Worm (Caenorhabditis elegans) whole organism, dauer: ENCODE data around the gene C33F10.14.

Experiments used
- unc-62 ChIP-seq: sonication (generic microtip); optimal IDR thresholded peaks from 2 replicates; lab custom pipeline; 2017; ENCODE audit warnings: missing biosample characterization, missing genetic modification reagents, missing genetic modification characterization

Gene C33F10.14

DNA sequence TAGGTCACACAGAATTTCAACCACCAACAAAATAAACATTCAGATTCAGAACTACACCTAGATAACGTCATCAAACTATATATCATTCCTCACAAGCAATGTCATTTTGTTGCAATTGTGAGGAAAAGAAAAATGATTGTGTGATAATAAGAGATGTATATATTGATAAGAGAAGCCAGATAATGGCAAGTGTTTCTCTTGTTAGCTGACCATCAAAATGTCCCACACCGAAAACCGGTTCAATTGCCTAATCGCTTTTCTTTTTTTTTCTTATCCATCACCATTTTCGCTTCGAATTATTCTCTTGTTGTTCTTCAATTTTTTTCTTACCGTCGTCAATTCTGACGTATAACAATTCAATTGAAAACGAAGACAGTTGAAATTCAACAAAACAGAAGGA, 24.7 kb upstream of the C33F10.14 start:
- TF ChIP-seq unc-62, result no peak

DNA sequence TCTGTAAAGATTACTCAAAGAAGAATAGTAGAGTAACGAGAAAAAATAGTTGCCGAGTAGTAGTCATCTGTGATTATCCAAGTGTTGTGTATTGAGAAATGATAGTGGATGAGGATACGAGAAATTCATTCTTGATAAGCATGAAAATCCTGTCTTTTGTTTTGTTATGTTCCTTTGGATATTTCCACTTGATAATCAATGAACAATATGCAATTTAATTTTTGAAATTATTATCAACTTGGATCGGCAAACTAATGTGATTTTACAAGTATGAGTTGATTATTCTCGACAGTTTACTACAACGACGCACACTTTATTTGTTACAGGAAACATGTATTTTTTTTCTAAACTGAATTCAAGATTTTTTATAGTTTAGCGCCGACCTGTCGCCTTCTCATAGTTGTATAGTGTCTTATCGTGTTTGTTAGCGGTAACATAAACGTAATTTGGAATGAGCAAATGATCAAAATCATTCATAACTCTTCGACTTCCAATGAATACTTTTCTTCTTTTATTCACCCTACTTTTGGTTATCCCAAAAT, 23.2 kb upstream of the C33F10.14 start, which contains the start of the genes F26G1.9 and F26G1.10:
TSS of gene F26G1.9 (minus strand) at position 101 of the 542 bp plus-strand sequence.
TSS of gene F26G1.10 (plus strand) at position 492 of the 542 bp plus-strand sequence.
- no peak for TF ChIP-seq unc-62

DNA sequence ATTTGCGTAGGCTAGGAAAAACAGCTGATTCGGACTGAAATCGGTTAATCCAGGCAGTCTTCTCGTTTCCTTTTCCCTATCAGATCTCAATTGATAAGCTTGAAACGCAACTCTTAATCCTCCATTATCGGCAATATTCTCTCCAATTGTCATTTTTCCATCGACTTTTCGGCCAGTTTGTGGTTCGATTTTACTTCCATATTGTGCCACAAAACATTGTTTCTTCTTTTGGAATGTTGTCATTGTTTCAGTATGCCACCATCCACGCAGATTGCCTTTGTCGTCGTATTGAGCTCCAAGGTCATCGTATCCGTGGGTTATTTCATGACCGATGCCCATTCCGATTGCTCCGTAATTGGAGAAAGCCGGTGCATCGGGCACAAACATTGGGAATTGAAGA, 21.4 kb upstream of the C33F10.14 start:
- no peak for TF ChIP-seq unc-62

DNA sequence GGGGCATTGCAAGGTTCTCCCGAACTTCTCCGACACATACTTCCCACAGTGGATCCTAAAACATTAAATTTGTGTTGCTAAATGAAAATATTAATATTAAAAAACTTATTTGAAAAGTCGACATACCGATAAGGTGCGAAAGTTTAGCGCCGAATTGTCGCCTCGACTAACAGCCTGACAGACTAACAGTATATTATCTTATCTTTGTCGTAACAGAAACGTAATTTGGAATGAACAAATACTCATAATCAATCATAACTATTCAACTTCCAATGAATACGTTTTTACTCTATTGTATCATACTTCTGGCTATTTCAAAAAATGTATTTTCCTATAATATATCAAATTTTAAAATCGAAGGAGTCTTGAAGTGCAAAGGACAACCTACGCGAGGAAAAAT, 20.2 kb upstream of the C33F10.14 start, which contains the start of gene F26G1.11:
TSS of gene F26G1.11 (plus strand) at position 205 of the 400 bp plus-strand sequence.
- TF ChIP-seq unc-62, result no peak

DNA sequence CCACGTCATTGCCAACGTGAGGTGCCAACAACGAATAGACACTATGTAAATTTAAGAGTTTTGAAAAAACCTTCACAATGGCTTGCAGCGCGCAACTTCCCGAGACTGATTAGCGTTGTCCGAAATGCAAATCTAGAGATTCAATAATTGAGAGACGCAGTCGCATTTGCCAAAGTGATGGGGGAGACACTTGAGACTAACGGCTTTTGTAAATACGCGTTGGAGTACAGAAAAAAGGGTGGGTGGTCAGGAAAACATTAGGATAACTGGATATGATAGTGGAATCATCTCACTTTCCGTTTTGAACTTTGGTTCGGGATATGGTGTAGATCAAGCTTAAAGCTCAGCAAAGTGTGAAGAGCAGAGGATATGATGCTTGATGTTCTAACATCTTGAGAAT, 17.4 kb upstream of the C33F10.14 start:
- no peak for TF ChIP-seq unc-62

DNA sequence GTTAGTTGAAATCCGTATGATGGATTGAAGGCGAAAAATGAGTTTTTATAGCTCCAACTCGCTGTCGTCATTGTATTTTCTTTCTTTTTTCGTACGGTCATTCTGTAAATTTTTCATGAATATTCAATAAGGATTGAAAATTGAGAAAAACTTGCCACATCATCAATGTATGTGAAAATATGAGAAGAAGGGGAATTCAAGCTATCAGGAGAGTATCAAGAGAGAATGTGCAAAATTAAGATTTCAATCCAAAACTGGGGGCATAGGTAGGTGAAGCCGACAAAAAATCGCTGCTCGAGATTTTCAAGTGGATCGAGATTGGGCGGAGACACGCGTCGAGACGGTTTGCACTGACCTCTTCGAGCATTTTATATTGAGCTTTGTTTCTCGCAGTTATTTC, 12.7 kb upstream of the C33F10.14 start, which contains the start of gene nep-12:
TSS of gene nep-12 (minus strand) at position 101 of the 400 bp plus-strand sequence.
- TF ChIP-seq unc-62, result no peak

DNA sequence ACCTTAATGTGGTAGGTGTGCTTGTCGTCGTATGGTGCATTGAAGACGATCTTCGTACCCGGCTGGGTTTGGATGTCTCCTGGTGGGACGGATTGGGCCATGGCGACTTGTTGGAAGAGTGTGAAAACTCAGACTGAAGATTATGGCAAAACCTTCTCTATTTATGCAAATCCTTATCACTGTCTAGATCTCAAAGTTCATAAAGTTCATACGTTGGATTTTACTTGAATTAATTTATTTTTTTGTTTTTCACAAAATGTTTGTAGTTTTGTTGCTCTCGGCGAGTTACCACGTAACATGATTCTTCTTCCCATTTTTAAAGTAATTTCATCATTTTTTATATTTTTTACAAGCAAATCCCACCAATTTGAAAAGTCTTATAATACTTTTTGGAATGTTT, 11.0 kb upstream of the C33F10.14 start, which contains the start of gene msp-3:
TSS of gene msp-3 (minus strand) at position 101 of the 400 bp plus-strand sequence.
- TF ChIP-seq unc-62, result no peak

DNA sequence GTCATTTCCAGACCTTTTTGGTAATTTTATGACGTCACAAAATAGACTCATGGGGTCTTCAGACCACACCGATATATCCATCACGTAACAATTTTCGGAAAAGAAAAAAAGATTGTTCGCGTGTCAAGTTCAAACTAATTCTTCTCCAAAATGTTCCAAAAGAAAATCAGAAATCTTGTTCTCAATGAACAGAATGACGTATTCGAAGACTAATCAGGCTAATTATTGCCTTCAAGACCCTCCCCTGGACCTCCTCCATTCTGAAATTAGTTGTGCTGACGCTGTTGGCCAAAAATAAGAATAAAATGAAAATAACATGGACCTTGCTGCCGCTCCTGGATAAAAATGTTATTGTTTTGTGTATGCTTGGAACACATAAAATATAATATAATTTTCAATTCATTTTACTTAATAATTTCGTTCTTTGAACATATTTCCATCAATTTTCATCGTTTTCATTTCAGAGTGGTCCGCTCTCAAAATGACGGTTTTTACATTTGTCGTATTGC, 7.3 kb upstream of the C33F10.14 start, which contains the start of gene F26G1.15:
TSS of gene F26G1.15 (plus strand) at position 459 of the 509 bp plus-strand sequence.
- no peak for TF ChIP-seq unc-62

DNA sequence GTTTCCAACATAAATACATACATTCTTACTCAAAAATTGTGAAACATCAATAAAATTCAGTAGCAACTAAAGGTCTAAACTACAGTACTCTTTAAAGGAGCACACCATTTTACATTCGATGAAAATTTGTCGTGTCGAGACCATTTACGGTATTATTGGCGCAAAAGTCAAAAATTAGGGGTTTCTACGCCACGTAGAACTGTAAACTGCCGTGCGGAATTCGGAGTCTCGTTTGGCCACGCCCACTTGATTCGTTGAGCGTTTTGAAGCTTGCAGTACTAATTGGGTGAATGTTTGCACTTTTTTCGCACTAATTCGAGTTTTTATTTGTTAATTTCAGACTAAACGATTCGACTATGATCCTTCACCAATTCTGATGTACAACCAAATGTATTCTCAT, 6.5 kb upstream of the C33F10.14 start:
- TF ChIP-seq unc-62, result no peak

DNA sequence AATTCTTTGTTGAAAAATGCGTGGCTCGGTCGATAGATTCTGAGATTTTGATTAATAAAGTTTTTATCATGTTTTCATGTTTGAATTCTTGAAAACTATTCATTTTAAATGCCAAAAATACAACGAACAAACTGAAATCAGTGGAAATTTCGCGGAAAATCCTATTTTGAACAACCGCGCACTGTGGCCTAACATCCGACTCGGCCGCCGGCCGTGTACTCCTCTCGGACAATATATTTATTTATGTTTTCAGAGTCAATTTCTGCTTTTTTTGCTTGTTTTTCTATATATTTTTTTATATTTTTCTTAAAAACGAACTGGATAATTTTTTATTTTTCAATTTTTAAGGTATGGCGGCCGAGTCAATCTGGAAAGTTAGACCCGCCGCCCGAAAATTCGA, 5.9 kb upstream of the C33F10.14 start, which contains the start of gene F26G1.1:
TSS of gene F26G1.1 (plus strand) at position 347 of the 400 bp plus-strand sequence.
- no peak for TF ChIP-seq unc-62

DNA sequence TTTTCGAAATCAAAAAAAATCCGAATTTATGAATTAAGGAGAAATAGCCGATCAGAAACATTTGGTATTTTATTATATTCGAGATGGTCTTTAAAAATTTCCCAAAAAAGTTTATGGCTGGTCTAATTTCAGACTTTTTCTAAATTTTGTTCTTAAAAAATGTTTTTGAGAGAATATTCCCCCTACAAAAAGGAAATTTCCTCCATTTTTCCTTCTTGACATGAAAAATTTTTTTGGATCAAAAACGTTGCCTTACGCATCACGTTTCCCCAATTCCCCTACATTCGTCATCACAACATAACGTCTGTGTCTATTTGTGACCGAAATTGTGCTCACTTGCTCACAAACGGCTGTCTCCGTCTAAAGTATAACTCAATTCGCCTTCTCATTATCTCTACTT, 3.9 kb upstream of the C33F10.14 start:
- TF ChIP-seq unc-62, result no peak

DNA sequence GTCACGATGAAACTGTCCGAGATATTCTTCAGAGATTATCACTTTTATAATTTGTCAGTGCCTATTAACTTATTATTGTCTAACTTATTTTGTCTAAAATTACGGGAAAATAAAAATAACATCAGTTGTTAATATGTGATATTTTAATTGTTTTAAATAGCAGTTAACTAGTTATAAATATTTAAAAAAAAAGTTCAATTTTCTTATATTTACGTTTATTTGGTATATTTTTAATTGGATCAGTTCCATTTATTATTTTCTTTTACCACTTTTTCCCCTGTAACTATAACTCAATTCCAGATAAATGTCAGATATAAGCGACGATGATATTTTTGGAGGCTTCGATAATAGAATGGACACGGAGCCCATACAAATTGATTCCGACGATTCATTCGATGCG, 1.7 kb upstream of the C33F10.14 start, which contains the start of gene C33F10.4:
TSS of gene C33F10.4 (plus strand) at position 301 of the 400 bp plus-strand sequence.
- no peak for TF ChIP-seq unc-62

DNA sequence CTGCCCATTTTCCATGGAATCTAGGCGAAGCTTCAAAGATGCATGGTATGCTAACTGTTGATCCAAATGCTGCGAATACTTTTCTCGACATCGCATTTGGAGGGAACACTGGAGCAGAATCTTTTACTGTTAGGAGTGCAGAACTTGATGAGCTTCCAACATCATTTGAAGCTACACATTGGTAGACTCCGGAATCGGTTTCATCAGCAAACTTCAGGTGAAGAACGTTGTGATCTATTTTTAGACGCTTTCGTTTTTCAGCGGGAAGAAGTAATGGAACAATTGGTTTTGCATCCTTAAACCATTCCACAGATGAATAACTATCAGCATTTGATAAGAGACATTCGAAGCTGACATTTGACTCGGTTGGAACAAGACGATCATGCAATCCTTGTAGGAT, 3.4 kb downstream of the C33F10.14 start:
- no peak for TF ChIP-seq unc-62

DNA sequence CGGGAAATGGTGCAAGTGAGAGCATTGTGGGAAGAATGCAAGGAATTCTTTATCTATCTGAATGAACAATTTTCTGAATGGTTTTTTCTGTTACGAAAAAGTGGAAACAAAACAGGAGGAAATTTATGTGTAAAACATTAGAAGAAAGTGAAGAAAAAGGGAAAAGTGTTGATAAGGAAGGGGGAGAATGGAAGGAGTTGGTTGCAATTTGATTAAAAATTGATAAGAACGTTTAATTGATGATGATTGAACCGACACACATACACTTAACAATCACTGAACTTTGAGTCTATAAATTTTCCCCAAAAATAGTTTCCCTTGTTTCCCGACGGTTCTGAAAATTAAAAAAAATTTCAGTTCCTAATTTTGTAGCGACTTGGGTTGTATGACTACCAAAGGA, 5.7 kb downstream of the C33F10.14 start:
- TF ChIP-seq unc-62, result no peak

DNA sequence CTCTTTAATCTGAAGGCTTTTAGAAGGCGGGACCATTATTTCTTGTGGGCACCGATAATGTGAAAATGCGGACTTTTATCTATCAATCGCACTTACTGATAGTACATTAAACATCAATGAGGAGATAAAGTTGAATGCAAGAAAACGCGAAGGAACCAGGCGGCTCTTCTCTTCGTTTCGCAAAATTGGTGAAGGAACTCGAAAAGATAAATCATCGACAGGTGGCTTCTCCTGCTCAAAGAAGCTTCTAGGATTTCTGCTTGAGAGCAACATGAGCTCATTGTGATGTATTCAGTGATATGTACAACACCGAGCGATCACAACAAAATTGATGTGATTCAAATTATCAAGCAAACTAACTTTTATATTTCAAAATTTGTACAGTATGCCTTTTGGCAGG, 8.6 kb downstream of the C33F10.14 start:
- TF ChIP-seq unc-62, result no peak

DNA sequence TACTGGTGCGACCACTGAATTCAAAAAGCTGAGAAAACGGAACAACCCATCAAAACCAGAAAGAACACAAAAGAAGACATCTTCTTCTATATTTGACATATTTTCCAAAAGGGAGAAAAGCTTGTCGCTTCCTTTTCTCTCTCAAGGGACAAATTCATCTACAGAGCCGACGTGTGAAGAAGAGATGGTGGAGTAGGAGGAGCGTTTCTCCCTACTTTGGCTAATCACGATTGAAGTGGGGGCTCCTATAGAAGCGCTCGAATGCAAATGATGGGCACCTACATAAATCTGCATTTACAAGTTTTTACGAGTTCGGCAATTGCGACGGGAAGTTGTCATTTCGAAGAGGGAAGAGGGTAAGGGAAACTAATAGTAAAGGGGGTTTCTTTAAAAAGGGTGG, 9.1 kb downstream of the C33F10.14 start:
- TF ChIP-seq unc-62, result no peak

DNA sequence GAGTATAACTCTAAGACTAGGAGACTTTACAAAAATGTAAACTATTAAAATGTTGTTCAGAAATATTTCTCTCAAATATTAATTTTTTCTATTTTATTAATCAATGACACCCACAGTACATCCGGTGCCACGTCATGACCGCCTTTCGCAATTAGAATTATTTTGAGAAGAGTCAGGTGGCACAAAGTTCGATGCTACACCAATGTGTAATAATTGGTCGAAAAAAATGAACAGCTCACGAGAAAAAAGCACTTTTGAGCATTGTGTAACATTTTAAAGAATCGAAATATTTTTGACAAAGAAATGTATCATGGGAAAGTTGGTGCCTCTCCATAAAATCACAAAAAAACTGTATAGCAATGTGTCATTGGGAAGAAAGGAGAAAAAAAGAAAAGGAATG, 9.6 kb downstream of the C33F10.14 start:
- no peak for TF ChIP-seq unc-62

DNA sequence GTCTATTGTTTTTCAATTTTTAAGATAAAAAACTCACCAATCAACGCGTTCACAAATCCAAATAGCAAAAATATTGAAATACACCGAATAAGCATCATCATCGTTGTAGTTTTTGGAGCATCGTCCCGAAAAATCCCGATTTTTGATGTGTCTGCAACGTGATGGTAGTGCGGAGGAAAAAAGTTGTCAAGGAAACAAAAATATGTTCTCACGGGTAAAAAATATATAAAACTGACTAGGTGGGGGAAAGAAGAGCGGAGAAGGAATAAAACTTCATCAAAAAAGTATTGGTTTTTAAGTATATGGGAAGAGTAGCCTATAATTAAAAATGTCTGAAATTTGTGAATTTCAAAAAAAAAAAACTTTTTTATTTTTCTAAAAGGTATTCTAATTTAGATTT, 14.8 kb downstream of the C33F10.14 start, which contains the start of gene rig-6:
TSS of gene rig-6 (minus strand) at position 101 of the 400 bp plus-strand sequence.
- TF ChIP-seq unc-62, result no peak
